Worm (Caenorhabditis elegans) whole organism, L2 larva: ENCODE data around the gene hpo-10.
A peak's percentile ranks its signal among the peaks of the same experiment; 100 is the strongest.

Experiments used
- C34F6.9 ChIP-seq: fragments of 150-350 bp; optimal IDR thresholded peaks from 2 replicates; lab custom pipeline; 2014; ENCODE audit warnings: missing biosample characterization, missing genetic modification characterization
- F13H6.1 ChIP-seq: sonication (generic microtip); optimal IDR thresholded peaks from 2 replicates; lab custom pipeline; 2016; ENCODE audit warnings: missing genetic modification characterization, missing compliant biosample characterization
- R02D3.7 ChIP-seq: fragments of 150-350 bp; optimal IDR thresholded peaks from 2 replicates; lab custom pipeline; 2014; ENCODE audit warnings: missing biosample characterization, missing genetic modification characterization
- Y55F3AM.14 ChIP-seq: fragments of 200-800 bp; sonication (Bioruptor generic); optimal IDR thresholded peaks from 2 replicates; lab custom pipeline; 2018; ENCODE audit warnings: mild to moderate bottlenecking, missing genetic modification characterization, missing compliant biosample characterization
- ama-1 ChIP-seq: fragments of 150-350 bp; optimal IDR thresholded peaks from 2 replicates; lab custom pipeline; 2018; ENCODE audit warnings: inconsistent platforms
- blmp-1 ChIP-seq: sonication (generic microtip); optimal IDR thresholded peaks from 2 replicates; lab custom pipeline; 2017; ENCODE audit warnings: missing genetic modification characterization, mild to moderate bottlenecking, missing compliant biosample characterization, antibody characterized with exemption, moderate library complexity; ENCODE audit not compliant: insufficient read depth
- ceh-16 ChIP-seq: fragments of 150-350 bp; optimal IDR thresholded peaks from 2 replicates; lab custom pipeline; 2014; ENCODE audit warnings: missing biosample characterization, missing genetic modification characterization
- ceh-82 ChIP-seq: fragments of 150-350 bp; optimal IDR thresholded peaks from 2 replicates; lab custom pipeline; 2014; ENCODE audit warnings: missing biosample characterization, missing genetic modification characterization
- crh-2 ChIP-seq: sonication (generic microtip); optimal IDR thresholded peaks from 2 replicates; lab custom pipeline; 2017; ENCODE audit warnings: missing biosample characterization, missing genetic modification characterization
- egl-27 ChIP-seq: sonication (generic microtip); optimal IDR thresholded peaks from 3 replicates; lab custom pipeline; 2017; ENCODE audit warnings: missing biosample characterization, missing genetic modification reagents, missing genetic modification characterization
- elt-1 ChIP-seq: fragments of 150-350 bp; optimal IDR thresholded peaks from 2 replicates; lab custom pipeline; 2014; ENCODE audit warnings: missing biosample characterization, missing genetic modification characterization
- elt-3 ChIP-seq: sonication (generic microtip); optimal IDR thresholded peaks from 2 replicates; lab custom pipeline; 2017; ENCODE audit warnings: missing biosample characterization, missing genetic modification characterization
- fos-1 ChIP-seq: fragments of 150-350 bp; optimal IDR thresholded peaks from 2 replicates; lab custom pipeline; 2014; ENCODE audit warnings: missing biosample characterization, missing genetic modification characterization
- gmeb-1 ChIP-seq: fragments of 150-350 bp; optimal IDR thresholded peaks from 2 replicates; lab custom pipeline; 2014; ENCODE audit warnings: missing biosample characterization, missing genetic modification characterization
- lin-11 ChIP-seq: fragments of 150-350 bp; sonication (generic microtip); optimal IDR thresholded peaks from 2 replicates; lab custom pipeline; 2014; ENCODE audit warnings: missing biosample characterization, missing genetic modification characterization, inconsistent platforms, mixed read lengths
- lin-13 ChIP-seq: fragments of 150-350 bp; optimal IDR thresholded peaks from 2 replicates; lab custom pipeline; 2014; ENCODE audit warnings: missing biosample characterization, missing genetic modification reagents, missing genetic modification characterization
- lsy-2 ChIP-seq, 2 experiments: fragments of 150-350 bp in 1 of 2; sonication (generic microtip) in 1 of 2; optimal IDR thresholded peaks; 2 replicates each; lab custom pipeline; 2014 to 2017; ENCODE audit warnings: missing biosample characterization in 2 of 2, missing genetic modification characterization in 2 of 2
- mbf-1 ChIP-seq: sonication (generic microtip); optimal IDR thresholded peaks from 2 replicates; lab custom pipeline; 2017; ENCODE audit warnings: missing biosample characterization, missing genetic modification characterization
- mdl-1 ChIP-seq, 2 experiments: fragments of 150-350 bp in 1 of 2; sonication (generic microtip) in 1 of 2; optimal IDR thresholded peaks; 2 replicates each; lab custom pipeline; 2017; ENCODE audit warnings: missing biosample characterization in 2 of 2, missing genetic modification characterization in 2 of 2
- nhr-10 ChIP-seq: sonication (generic microtip); optimal IDR thresholded peaks from 2 replicates; lab custom pipeline; 2017; ENCODE audit warnings: missing biosample characterization, missing genetic modification characterization
- nhr-11 ChIP-seq: fragments of 150-350 bp; optimal IDR thresholded peaks from 2 replicates; lab custom pipeline; 2014; ENCODE audit warnings: missing biosample characterization, missing genetic modification characterization
- nhr-12 ChIP-seq: fragments of 150-350 bp; optimal IDR thresholded peaks from 2 replicates; lab custom pipeline; 2014; ENCODE audit warnings: missing biosample characterization, missing genetic modification characterization
- nhr-129 ChIP-seq: fragments of 150-350 bp; optimal IDR thresholded peaks from 2 replicates; lab custom pipeline; 2014; ENCODE audit warnings: missing biosample characterization, missing genetic modification characterization
- nhr-21 ChIP-seq: fragments of 150-350 bp; optimal IDR thresholded peaks from 2 replicates; lab custom pipeline; 2014; ENCODE audit warnings: missing biosample characterization, missing genetic modification characterization
- nhr-23 ChIP-seq: fragments of 150-350 bp; optimal IDR thresholded peaks from 2 replicates; lab custom pipeline; 2014; ENCODE audit warnings: missing biosample characterization, missing genetic modification reagents, missing genetic modification characterization
- nhr-237 ChIP-seq: fragments of 150-350 bp; optimal IDR thresholded peaks from 2 replicates; lab custom pipeline; 2014; ENCODE audit warnings: missing biosample characterization, missing genetic modification characterization
- nhr-25 ChIP-seq: fragments of 150-350 bp; sonication (generic microtip); optimal IDR thresholded peaks from 3 replicates; lab custom pipeline; 2014; ENCODE audit warnings: missing biosample characterization, missing genetic modification characterization
- nhr-6 ChIP-seq: fragments of 150-350 bp; optimal IDR thresholded peaks from 2 replicates; lab custom pipeline; 2014; ENCODE audit warnings: missing biosample characterization, missing genetic modification characterization
- nhr-77 ChIP-seq: fragments of 150-350 bp; optimal IDR thresholded peaks from 2 replicates; lab custom pipeline; 2014; ENCODE audit warnings: missing biosample characterization, missing genetic modification characterization
- sem-4 ChIP-seq: fragments of 150-350 bp; optimal IDR thresholded peaks from 2 replicates; lab custom pipeline; 2014; ENCODE audit warnings: missing biosample characterization, missing genetic modification reagents, missing genetic modification characterization
- sma-3 ChIP-seq: sonication (generic microtip); optimal IDR thresholded peaks from 2 replicates; lab custom pipeline; 2016; ENCODE audit warnings: missing genetic modification reagents, missing genetic modification characterization, missing compliant biosample characterization
- sma-9 ChIP-seq, 2 experiments: fragments of 150-350 bp in 1 of 2; sonication (generic microtip) in 1 of 2; optimal IDR thresholded peaks; 2 replicates each; lab custom pipeline; 2014 to 2016; ENCODE audit warnings: missing genetic modification characterization in 2 of 2, mild to moderate bottlenecking in 1 of 2, missing biosample characterization in 1 of 2, missing compliant biosample characterization in 1 of 2, missing genetic modification reagents in 1 of 2, moderate library complexity in 1 of 2
- snpc-4 ChIP-seq: fragments of 150-350 bp; optimal IDR thresholded peaks from 2 replicates; lab custom pipeline; 2014; ENCODE audit warnings: missing biosample characterization, missing genetic modification characterization
- unc-39 ChIP-seq: fragments of 150-350 bp; optimal IDR thresholded peaks from 2 replicates; lab custom pipeline; 2014; ENCODE audit warnings: missing biosample characterization, missing genetic modification characterization
- unc-55 ChIP-seq: fragments of 150-350 bp; sonication (generic microtip); optimal IDR thresholded peaks from 3 replicates; lab custom pipeline; 2014; ENCODE audit warnings: missing biosample characterization, missing genetic modification reagents, missing genetic modification characterization
- unc-62 ChIP-seq: fragments of 150-350 bp; optimal IDR thresholded peaks from 2 replicates; lab custom pipeline; 2014; ENCODE audit warnings: missing biosample characterization, missing genetic modification reagents, missing genetic modification characterization
- ztf-11 ChIP-seq: sonication (generic microtip); optimal IDR thresholded peaks from 2 replicates; lab custom pipeline; 2017; ENCODE audit warnings: missing biosample characterization, missing genetic modification characterization
- ztf-4 ChIP-seq: fragments of 150-350 bp; optimal IDR thresholded peaks from 2 replicates; lab custom pipeline; 2014; ENCODE audit warnings: missing biosample characterization, missing genetic modification characterization

hpo-10 gene

ce11 chrIII:5839598-5839997 is 39.7 kb upstream of the hpo-10 start:
- TF ChIP-seq sem-4 (tag; lab: Kevin White, UChicago) (no peak), nhr-129 (tag; lab: Kevin White, UChicago) (no peak), sma-9 (GFP tag; optimal IDR thresholded peaks at IDR 0.05; lab: Kevin White, UChicago) (peak; percentile 6), sma-9 (tag; optimal IDR thresholded peaks at IDR 0.05; lab: Kevin White, UChicago) (no peak), C34F6.9 (peak; percentile 16), ceh-16 (tag; lab: Kevin White, UChicago) (no peak), ztf-4 (tag; lab: Kevin White, UChicago) (no peak)

ce11 chrIII:5840277-5840676 is 39.0 kb upstream of the hpo-10 start:
- TF ChIP-seq nhr-10 (no peak), unc-62 (no peak), ztf-11 (tag; lab: Kevin White, UChicago) (no peak), sma-9 (GFP tag; optimal IDR thresholded peaks at IDR 0.05; lab: Kevin White, UChicago) (peak; percentile 5), sma-9 (tag; optimal IDR thresholded peaks at IDR 0.05; lab: Kevin White, UChicago) (no peak), lin-13 (no peak), Y55F3AM.14 (GFP tag; lab: Kevin White, UChicago) (no peak), R02D3.7 (tag; lab: Kevin White, UChicago) (no peak), fos-1 (tag; lab: Kevin White, UChicago) (peak; percentile 40), nhr-25 (tag; lab: Kevin White, UChicago) (no peak)

ce11 chrIII:5840815-5841573 is 38.3 kb upstream of the hpo-10 start:
- TF ChIP-seq ceh-82 (tag; lab: Kevin White, UChicago) (no peak), nhr-21 (tag; lab: Kevin White, UChicago) (no peak), unc-62 (no peak), F13H6.1 (no peak), gmeb-1 (tag; lab: Kevin White, UChicago) (peak; percentile 28)

ce11 chrIII:5841676-5842075 is 37.6 kb upstream of the hpo-10 start:
- no peak for TF ChIP-seq nhr-6 (tag; lab: Kevin White, UChicago)
- TF ChIP-seq F13H6.1 = peak; percentile 25
- peak; percentile 78 for TF ChIP-seq nhr-129 (tag; lab: Kevin White, UChicago)
- peak; percentile 37 for TF ChIP-seq sem-4 (tag; lab: Kevin White, UChicago)
- TF ChIP-seq fos-1 (tag; lab: Kevin White, UChicago) = peak; percentile 19
- TF ChIP-seq sma-9 (GFP tag; optimal IDR thresholded peaks at IDR 0.05; lab: Kevin White, UChicago) = peak; percentile 73
- TF ChIP-seq sma-9 (tag; optimal IDR thresholded peaks at IDR 0.05; lab: Kevin White, UChicago) = no peak
- peak; percentile 47 for TF ChIP-seq nhr-21 (tag; lab: Kevin White, UChicago)
- peak; percentile 39 for TF ChIP-seq sma-3
- TF ChIP-seq ama-1 (lab: Kevin White, UChicago) = peak; percentile 58
- TF ChIP-seq nhr-237 (tag; lab: Kevin White, UChicago) = no peak
- peak; percentile 12 for TF ChIP-seq lin-11
- peak in 1 of 2 experiments; percentile 52 for TF ChIP-seq lsy-2 (tag; optimal IDR thresholded peaks at IDR 0.05; lab: Kevin White, UChicago)
- TF ChIP-seq mdl-1 (tag; optimal IDR thresholded peaks at IDR 0.05; lab: Kevin White, UChicago) = peak; percentile 42 to 63
- TF ChIP-seq crh-2 (tag; lab: Kevin White, UChicago) = peak; percentile 9
- no peak for TF ChIP-seq nhr-77 (tag; lab: Kevin White, UChicago)
- no peak for TF ChIP-seq elt-3
- TF ChIP-seq nhr-11 = no peak
- TF ChIP-seq mbf-1 (tag; lab: Kevin White, UChicago) = no peak
- TF ChIP-seq nhr-25 (tag; lab: Kevin White, UChicago) = peak; percentile 63
- TF ChIP-seq C34F6.9 = peak; percentile 44
- TF ChIP-seq gmeb-1 (tag; lab: Kevin White, UChicago) = peak; percentile 32
- TF ChIP-seq blmp-1 (tag; lab: Kevin White, UChicago) = peak; percentile 48
- TF ChIP-seq unc-39 (tag; lab: Kevin White, UChicago) = no peak

- no peak for TF ChIP-seq sma-3
- no peak for TF ChIP-seq ama-1 (lab: Kevin White, UChicago)
- TF ChIP-seq C34F6.9 = peak; percentile 37
- no peak for TF ChIP-seq snpc-4
- no peak for TF ChIP-seq lin-13
- TF ChIP-seq crh-2 (tag; lab: Kevin White, UChicago) = no peak
- no peak for TF ChIP-seq lsy-2 (tag; optimal IDR thresholded peaks at IDR 0.05; lab: Kevin White, UChicago)
- peak; percentile 47 for TF ChIP-seq unc-55 (GFP tag; lab: Kevin White, UChicago)
- no peak for TF ChIP-seq fos-1 (tag; lab: Kevin White, UChicago)
- no peak for TF ChIP-seq nhr-25 (tag; lab: Kevin White, UChicago)
- TF ChIP-seq nhr-12 = no peak
- no peak for TF ChIP-seq egl-27 (tag; lab: Kevin White, UChicago)
- TF ChIP-seq nhr-129 (tag; lab: Kevin White, UChicago) = no peak
- TF ChIP-seq elt-1 (tag; lab: Kevin White, UChicago) = no peak
- no peak for TF ChIP-seq sma-9 (GFP tag; optimal IDR thresholded peaks at IDR 0.05; lab: Kevin White, UChicago)
- no peak for TF ChIP-seq sma-9 (tag; optimal IDR thresholded peaks at IDR 0.05; lab: Kevin White, UChicago)
- no peak for TF ChIP-seq unc-39 (tag; lab: Kevin White, UChicago)
- no peak for TF ChIP-seq nhr-23 (tag; lab: Kevin White, UChicago)
- TF ChIP-seq, all 48 proteins: peak for 2
Measured at ce11 chrIII:5842920-5843319, 36.4 kb upstream of the hpo-10 start.
